Worm (Caenorhabditis elegans): ENCODE results near the gene T01D1.3.

Gene T01D1.3

ce11 chrII:221212-221611 lies 45.4 kb upstream of the T01D1.3 start (continued):
- TF ChIP-seq ztf-11 (tag; optimal IDR thresholded peaks at IDR 0.05) (no peak), mxl-3 (GFP tag; optimal IDR thresholded peaks at IDR 0.05) (peak; percentile 91), dmd-9 (GFP tag; IDR thresholded peaks at IDR 0.05) (no peak), nhr-6 (tag; optimal IDR thresholded peaks at IDR 0.05) (peak; percentile 68), lin-13 (GFP tag; optimal IDR thresholded peaks at IDR 0.05) (peak; percentile 60), nhr-237 (tag; optimal IDR thresholded peaks at IDR 0.05) (no peak), daf-12 (tag; optimal IDR thresholded peaks at IDR 0.05) (no peak), nhr-111 (GFP tag; optimal IDR thresholded peaks at IDR 0.05) (no peak), ceh-44 (GFP tag; IDR thresholded peaks at IDR 0.05) (no peak), hif-1 (tag; optimal IDR thresholded peaks at IDR 0.05) (peak in 1 of 2 experiments; percentile 59), dpl-1 (GFP tag; optimal IDR thresholded peaks at IDR 0.05) (peak; percentile 73), lin-29 (GFP tag; IDR thresholded peaks at IDR 0.05) (no peak), nhr-25 (tag; optimal IDR thresholded peaks at IDR 0.05; ENCODE audit: borderline replicate concordance, insufficient read depth) (peak; percentile 68), F10B5.3 (tag; optimal IDR thresholded peaks at IDR 0.05) (no peak), ceh-32 (tag; optimal IDR thresholded peaks at IDR 0.05; ENCODE audit: poor library complexity) (no peak), daf-16 (GFP tag; optimal IDR thresholded peaks at IDR 0.05) (peak in 1 of 2 experiments; percentile 51), daf-16 (tag; optimal IDR thresholded peaks at IDR 0.05) (peak; percentile 24), nhr-41 (GFP tag; IDR thresholded peaks at IDR 0.05) (no peak), Y5F2A.4 (GFP tag; optimal IDR thresholded peaks at IDR 0.05) (no peak), madf-9 (GFP tag; conservative IDR thresholded peaks at IDR 0.05) (no peak), pqm-1 (tag; optimal IDR thresholded peaks at IDR 0.05) (no peak), set-16 (GFP tag; IDR thresholded peaks at IDR 0.05) (peak; percentile 86), T20F7.1 (GFP tag; optimal IDR thresholded peaks at IDR 0.05) (peak; percentile 66), Y48G9A.11 (GFP tag; IDR thresholded peaks at IDR 0.05) (no peak), zag-1 (tag; optimal IDR thresholded peaks at IDR 0.05) (no peak), mep-1 (tag; optimal IDR thresholded peaks at IDR 0.05) (peak; percentile 91), tag-97 (GFP tag; IDR thresholded peaks at IDR 0.05) (no peak), rbr-2 (tag; optimal IDR thresholded peaks at IDR 0.05) (peak; percentile 81), saeg-2 (GFP tag; IDR thresholded peaks at IDR 0.05) (no peak), Y75B8A.6 (GFP tag; IDR thresholded peaks at IDR 0.05) (no peak), aly-2 (tag; optimal IDR thresholded peaks at IDR 0.05) (no peak), hmg-1.1 (GFP tag; IDR thresholded peaks at IDR 0.05) (peak; percentile 91), R02D3.7 (tag; optimal IDR thresholded peaks at IDR 0.05) (no peak), zip-11 (GFP tag; IDR thresholded peaks at IDR 0.05) (no peak), unc-62 (GFP tag; optimal IDR thresholded peaks at IDR 0.05 in 1 of 2) (peak in 1 of 2 experiments; percentile 98), unc-62 (tag; optimal IDR thresholded peaks at IDR 0.05) (no peak), ceh-28 (tag; optimal IDR thresholded peaks at IDR 0.05) (peak; percentile 52), nhr-10 (tag; optimal IDR thresholded peaks at IDR 0.05) (peak; percentile 58), mdl-1 (tag; optimal IDR thresholded peaks at IDR 0.05) (peak; percentile 39 to 92), ctbp-1 (GFP tag; IDR thresholded peaks at IDR 0.05) (no peak), zfp-2 (tag; optimal IDR thresholded peaks at IDR 0.05) (no peak), dve-1 (tag; optimal IDR thresholded peaks at IDR 0.05; ENCODE audit: insufficient read depth) (peak; percentile 84), hlh-11 (tag; optimal IDR thresholded peaks at IDR 0.05) (peak; percentile 91), egl-27 (tag; optimal IDR thresholded peaks at IDR 0.05) (no peak), ceh-20 (GFP tag; IDR thresholded peaks at IDR 0.05) (peak; percentile 59; the same call in 1 of the 2 replicates), mxl-2 (GFP tag; conservative IDR thresholded peaks at IDR 0.05) (no peak), jun-1 (tag; optimal IDR thresholded peaks at IDR 0.05) (peak; percentile 47), nhr-28 (tag; optimal IDR thresholded peaks at IDR 0.05) (peak; percentile 86), snpc-4 (tag; optimal IDR thresholded peaks at IDR 0.05) (no peak), ZK546.5 (tag; optimal IDR thresholded peaks at IDR 0.05) (no peak), hlh-30 (tag; optimal IDR thresholded peaks at IDR 0.05; ENCODE audit: insufficient read depth) (peak; percentile 99), snpc-1.2 (GFP tag; IDR thresholded peaks at IDR 0.05) (0 out of 2 replicates have a peak, but pooled peaks have one; percentile 8)

All from whole organism, L4 larva.